Fruit fly (Drosophila melanogaster): ENCODE data around the gene snRNP-U1-70K.

The snRNP-U1-70K gene

dm6 chr2L:6939698-6940097, 31.8 kb downstream of the snRNP-U1-70K start:
- no peak for TF ChIP-seq CG3407 (GFP tag; optimal IDR thresholded peaks at IDR 0.05)
- TF ChIP-seq ac (GFP tag; optimal IDR thresholded peaks at IDR 0.05) = peak; percentile 24
- no peak for TF ChIP-seq CG12155 (GFP tag; optimal IDR thresholded peaks at IDR 0.05)
- peak; percentile 76 for TF ChIP-seq CG1832 (GFP tag; optimal IDR thresholded peaks at IDR 0.05)
- no peak for TF ChIP-seq Dbx (GFP tag; IDR thresholded peaks at IDR 0.05)
- peak; percentile 60 for TF ChIP-seq zen (tag; optimal IDR thresholded peaks at IDR 0.05)
- TF ChIP-seq CG8290 (GFP tag; optimal IDR thresholded peaks at IDR 0.05) = peak; percentile 33
- TF ChIP-seq CG8290 (tag; optimal IDR thresholded peaks at IDR 0.05) = peak in 1 of 2 experiments; percentile 35
- TF ChIP-seq Opbp (GFP tag; IDR thresholded peaks at IDR 0.05; ENCODE audit: partially characterized antibody) = peak; percentile 46; the same call in 1 of the 3 replicates
- TF ChIP-seq tx (GFP tag; optimal IDR thresholded peaks at IDR 0.05) = no peak
- no peak for TF ChIP-seq mam (GFP tag; optimal IDR thresholded peaks at IDR 0.05)
- no peak for TF ChIP-seq unpg (GFP tag; optimal IDR thresholded peaks at IDR 0.05)
- no peak for TF ChIP-seq danr (GFP tag; IDR thresholded peaks at IDR 0.05)
- no peak for TF ChIP-seq Bteb2 (GFP tag; optimal IDR thresholded peaks at IDR 0.05)
- TF ChIP-seq Lim3 (GFP tag; IDR thresholded peaks at IDR 0.05) = no peak
- 0 out of 3 replicates have a peak, but pooled peaks have one; percentile 56 for TF ChIP-seq CG2199 (GFP tag; IDR thresholded peaks at IDR 0.05)
- peak; percentile 18; the same call in 1 of the 2 replicates for TF ChIP-seq vvl (GFP tag; IDR thresholded peaks at IDR 0.05)
- peak; percentile 75 for TF ChIP-seq CG8478 (optimal IDR thresholded peaks at IDR 0.05)
- peak; percentile 49 for TF ChIP-seq CG15479 (GFP tag; optimal IDR thresholded peaks at IDR 0.05)
- no peak for TF ChIP-seq CG15696 (tag; optimal IDR thresholded peaks at IDR 0.05)
- TF ChIP-seq lola (GFP tag; optimal IDR thresholded peaks at IDR 0.05) = no peak
- TF ChIP-seq Sry-δ (GFP tag; optimal IDR thresholded peaks at IDR 0.05) = peak; percentile 51
- TF ChIP-seq her (GFP tag; optimal IDR thresholded peaks at IDR 0.05) = no peak
- TF ChIP-seq CG8924 (tag; optimal IDR thresholded peaks at IDR 0.05) = peak; percentile 16
- no peak for TF ChIP-seq HHEX (GFP tag; optimal IDR thresholded peaks at IDR 0.05)
- TF ChIP-seq pho (GFP tag; optimal IDR thresholded peaks at IDR 0.05) = no peak
- TF ChIP-seq run (tag; optimal IDR thresholded peaks at IDR 0.05) = no peak
- TF ChIP-seq stwl (tag; optimal IDR thresholded peaks at IDR 0.05) = peak; percentile 42
- TF ChIP-seq cg (GFP tag; optimal IDR thresholded peaks at IDR 0.05) = peak; percentile 39
- TF ChIP-seq bbx (GFP tag; IDR thresholded peaks at IDR 0.05; ENCODE audit: partially characterized antibody) = 0 out of 2 replicates have a peak, but pooled peaks have one; percentile 40
- TF ChIP-seq z (GFP tag; IDR thresholded peaks at IDR 0.05) = 0 out of 3 replicates have a peak, but pooled peaks have one; percentile 46
- TF ChIP-seq scrt (GFP tag; optimal IDR thresholded peaks at IDR 0.05) = no peak
- no peak for TF ChIP-seq Abd-B (GFP tag; optimal IDR thresholded peaks at IDR 0.05)
- no peak for TF ChIP-seq repo (GFP tag; optimal IDR thresholded peaks at IDR 0.05)
- no peak for TF ChIP-seq Deaf1 (tag; optimal IDR thresholded peaks at IDR 0.05)
- 0 out of 3 replicates have a peak, but pooled peaks have one; percentile 6 for TF ChIP-seq row (GFP tag; IDR thresholded peaks at IDR 0.05)
- no peak for TF ChIP-seq lbe (GFP tag; optimal IDR thresholded peaks at IDR 0.05)
- peak; percentile 1 to 17 for TF ChIP-seq tll (GFP tag; optimal IDR thresholded peaks at IDR 0.05)
- TF ChIP-seq MBD-R2 (GFP tag; IDR thresholded peaks at IDR 0.05) = peak; percentile 32; the same call in 1 of the 2 replicates
- no peak for TF ChIP-seq so (GFP tag; IDR thresholded peaks at IDR 0.05)
- TF ChIP-seq Hand (GFP tag; optimal IDR thresholded peaks at IDR 0.05) = no peak
- no peak for TF ChIP-seq shn (GFP tag; optimal IDR thresholded peaks at IDR 0.05)
- no peak for TF ChIP-seq NK7.1 (GFP tag; optimal IDR thresholded peaks at IDR 0.05)
- TF ChIP-seq bsh (GFP tag; optimal IDR thresholded peaks at IDR 0.05) = no peak
- peak; percentile 9 for TF ChIP-seq BEAF-32 (GFP tag; optimal IDR thresholded peaks at IDR 0.05)
- peak in 1 of 2 experiments; percentile 35 for TF ChIP-seq Trl (optimal IDR thresholded peaks at IDR 0.05)
- no peak for TF ChIP-seq Trl (GFP tag; optimal IDR thresholded peaks at IDR 0.05)
- peak; percentile 88 for TF ChIP-seq CG10321 (GFP tag; IDR thresholded peaks at IDR 0.05)
- no peak for TF ChIP-seq Med (GFP tag)
- TF ChIP-seq CG34224 (GFP tag; IDR thresholded peaks at IDR 0.05; ENCODE audit: partially characterized antibody) = no peak
- TF ChIP-seq CG17829 (tag; optimal IDR thresholded peaks at IDR 0.05) = no peak
